Worm (Caenorhabditis elegans): ENCODE measurements around the gene F35C11.7.

DNA sequence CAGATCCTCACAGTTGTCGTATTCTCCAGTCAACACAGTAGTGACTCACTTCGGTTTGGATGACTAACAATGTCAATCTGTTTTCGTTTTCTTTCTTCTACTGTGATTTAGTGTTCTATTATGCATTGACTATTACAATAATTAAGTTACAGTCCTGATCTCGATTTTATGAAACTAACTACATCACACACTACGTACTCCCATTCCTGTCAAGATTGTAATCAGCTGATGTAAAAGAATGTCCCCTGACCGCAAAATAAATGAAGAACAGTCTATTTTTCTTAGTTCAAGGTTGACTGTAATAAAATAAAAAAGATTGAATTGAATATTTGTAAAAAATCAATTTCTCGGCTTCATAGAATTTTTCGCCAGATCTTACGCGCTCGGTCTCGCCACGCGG is 30.8 kb upstream of the F35C11.7 start:
- TF ChIP-seq him-1 (tag; optimal IDR thresholded peaks at IDR 0.05) (no peak), dao-5 (tag; optimal IDR thresholded peaks at IDR 0.05) (no peak)
